Fruit fly (Drosophila melanogaster): ENCODE results near the gene CG42680.
A peak's percentile ranks its signal among the peaks of the same experiment; 100 is the strongest.

CG42680 gene

DNA sequence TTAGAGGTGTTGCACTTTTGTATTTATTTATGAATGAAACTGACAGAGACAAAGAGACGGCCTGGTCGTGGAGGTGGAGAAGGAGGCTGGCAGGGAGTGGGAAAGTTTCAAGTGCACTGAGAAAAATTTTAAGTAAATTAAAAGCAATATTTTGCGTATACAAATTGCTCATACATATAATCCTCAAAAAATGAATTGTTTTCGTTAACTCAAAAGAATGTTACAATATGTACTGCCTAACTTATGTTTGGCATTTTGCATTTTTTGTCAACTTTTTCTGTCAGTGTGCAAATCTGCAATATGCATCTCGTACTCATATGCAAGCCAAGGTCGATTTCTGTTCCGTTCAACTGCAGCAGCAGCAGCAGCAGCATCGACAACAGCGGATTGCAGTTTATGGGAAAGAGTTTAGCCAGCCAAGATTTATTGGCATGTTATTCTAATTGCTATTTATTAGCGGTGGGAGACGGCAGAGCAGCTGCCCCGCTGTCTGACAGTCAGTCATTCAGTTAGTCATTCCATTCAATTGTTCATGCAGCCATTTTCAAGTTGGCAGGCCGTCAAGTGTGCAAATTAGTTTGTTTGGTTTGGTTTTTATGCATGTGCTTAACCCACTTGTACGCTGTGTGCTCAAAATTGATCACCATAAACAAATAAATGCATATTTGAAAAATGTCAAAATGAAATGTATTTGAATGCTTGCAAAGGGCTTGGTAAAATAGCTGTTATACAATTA is 43.1 kb upstream of the CG42680 start:
- TF ChIP-seq CG7271 (tag; optimal IDR thresholded peaks at IDR 0.05) (peak; percentile 26), pan (optimal IDR thresholded peaks at IDR 0.05) (no peak), pan (GFP tag; optimal IDR thresholded peaks at IDR 0.05 in 1 of 2, IDR thresholded peaks at IDR 0.05 in 1 of 2) (peak in 1 of 2 experiments; percentile 37), Hr39 (optimal IDR thresholded peaks at IDR 0.05) (no peak), CG6689 (GFP tag; IDR thresholded peaks at IDR 0.05) (peak; percentile 42; the same call in 1 of the 2 replicates), unpg (GFP tag; optimal IDR thresholded peaks at IDR 0.05) (peak; percentile 37), CG10979 (tag; optimal IDR thresholded peaks at IDR 0.05) (peak; percentile 26), zfh1 (GFP tag; IDR thresholded peaks at IDR 0.05) (peak; percentile 54; the same call in 1 of the 3 replicates), stwl (tag; optimal IDR thresholded peaks at IDR 0.05) (no peak), dmrt11E (tag; optimal IDR thresholded peaks at IDR 0.05) (peak; percentile 37), lmd (GFP tag; IDR thresholded peaks at IDR 0.05) (0 out of 2 replicates have a peak, but pooled peaks have one; percentile 25), dmrt99B (tag; optimal IDR thresholded peaks at IDR 0.05) (peak; percentile 41), Asciz (GFP tag; optimal IDR thresholded peaks at IDR 0.05) (no peak), CG11456 (GFP tag; IDR thresholded peaks at IDR 0.05) (no peak), sim (GFP tag; IDR thresholded peaks at IDR 0.05) (no peak), sens-2 (GFP tag; IDR thresholded peaks at IDR 0.05) (0 out of 2 replicates have a peak, but pooled peaks have one; percentile 18), Ets65A (GFP tag) (peak; percentile 92), CG11560 (tag; IDR thresholded peaks at IDR 0.05) (no peak), ci (GFP tag; IDR thresholded peaks at IDR 0.05) (peak; percentile 55; the same call in 1 of the 3 replicates), ap (GFP tag; IDR thresholded peaks at IDR 0.05) (no peak), D19A (tag; optimal IDR thresholded peaks at IDR 0.05) (no peak), prd (optimal IDR thresholded peaks at IDR 0.05) (no peak), prd (GFP tag; IDR thresholded peaks at IDR 0.05) (peak; percentile 79; the same call in 2 of the 3 replicates), ranshi (GFP tag; IDR thresholded peaks at IDR 0.05) (no peak), CG1602 (GFP tag; optimal IDR thresholded peaks at IDR 0.05) (peak; percentile 13), jing (GFP tag; optimal IDR thresholded peaks at IDR 0.05) (no peak), eve (GFP tag; optimal IDR thresholded peaks at IDR 0.05) (peak in 1 of 2 experiments; percentile 75), zen (tag; optimal IDR thresholded peaks at IDR 0.05) (peak; percentile 38), Xbp1 (GFP tag; optimal IDR thresholded peaks at IDR 0.05) (peak; percentile 21), CG16815 (GFP tag; optimal IDR thresholded peaks at IDR 0.05) (no peak), NfI (GFP tag; optimal IDR thresholded peaks at IDR 0.05) (no peak), az2 (GFP tag; optimal IDR thresholded peaks at IDR 0.05) (peak; percentile 37), CG5180 (GFP tag; optimal IDR thresholded peaks at IDR 0.05) (no peak), Ptx1 (GFP tag; IDR thresholded peaks at IDR 0.05) (peak; percentile 42; the same call in 1 of the 2 replicates), CG4424 (GFP tag; optimal IDR thresholded peaks at IDR 0.05) (peak; percentile 30), E2f1 (GFP tag; IDR thresholded peaks at IDR 0.05) (peak; percentile 31; the same call in 1 of the 2 replicates), otp (GFP tag; IDR thresholded peaks at IDR 0.05) (0 out of 3 replicates have a peak, but pooled peaks have one; percentile 19), grn (GFP tag; optimal IDR thresholded peaks at IDR 0.05) (no peak), CG18262 (tag; optimal IDR thresholded peaks at IDR 0.05) (peak; percentile 1), CG11696 (GFP tag; IDR thresholded peaks at IDR 0.05) (no peak), CG15514 (GFP tag; optimal IDR thresholded peaks at IDR 0.05) (no peak), phol (tag; optimal IDR thresholded peaks at IDR 0.05) (peak; percentile 34), Kr (GFP tag; optimal IDR thresholded peaks at IDR 0.05) (no peak), CG12942 (GFP tag; optimal IDR thresholded peaks at IDR 0.05) (peak; percentile 18), Dll (GFP tag; IDR thresholded peaks at IDR 0.05; ENCODE audit: partially characterized antibody) (no peak), Sin3A (optimal IDR thresholded peaks at IDR 0.05) (no peak), CG2712 (tag; optimal IDR thresholded peaks at IDR 0.05) (peak; percentile 26), nmo (GFP tag; optimal IDR thresholded peaks at IDR 0.05) (peak; percentile 25), CG8388 (GFP tag; optimal IDR thresholded peaks at IDR 0.05) (peak; percentile 11), sr (GFP tag; IDR thresholded peaks at IDR 0.05) (no peak), CG13123 (GFP tag; optimal IDR thresholded peaks at IDR 0.05) (no peak)
